Worm (Caenorhabditis elegans) whole organism, L4 larva: ENCODE data around the gene F17C11.2.

Source experiments
- D1046.2 ChIP-seq: fragments of 200-800 bp; sonication (Bioruptor generic); IDR thresholded peaks from 2 replicates; pipeline ENCODE4 v1.3.6; 2022; ENCODE audit warnings: missing genetic modification characterization, missing compliant biosample characterization
- aha-1 ChIP-seq: fragments of 150-350 bp; peaks from one replicate; lab custom pipeline; 2014; ENCODE audit warnings: missing biosample characterization, missing genetic modification characterization
- ceh-44 ChIP-seq: fragments of 200-800 bp; sonication (Bioruptor generic); IDR thresholded peaks from 2 replicates; pipeline ENCODE4 v1.3.6; 2022; ENCODE audit warnings: missing genetic modification reagents, missing genetic modification characterization, missing compliant biosample characterization
- dmd-9 ChIP-seq: fragments of 200-800 bp; sonication (Bioruptor generic); IDR thresholded peaks from 2 replicates; pipeline ENCODE4 v1.3.6; 2022; ENCODE audit warnings: missing genetic modification reagents, missing genetic modification characterization, missing compliant biosample characterization
- nhr-11 ChIP-seq: fragments of 150-350 bp; optimal IDR thresholded peaks from 2 replicates; lab custom pipeline; 2014; ENCODE audit warnings: missing biosample characterization, missing genetic modification characterization
- skn-1 ChIP-seq: fragments of 150-350 bp; optimal IDR thresholded peaks from 2 replicates; lab custom pipeline; 2014; ENCODE audit warnings: missing biosample characterization, missing genetic modification characterization
- vab-7 ChIP-seq: fragments of 200-800 bp; sonication (Bioruptor generic); IDR thresholded peaks from 2 replicates; pipeline ENCODE4 v1.3.6; 2022; ENCODE audit warnings: missing genetic modification reagents, missing genetic modification characterization, missing compliant biosample characterization
- zag-1 ChIP-seq: fragments of 150-350 bp; optimal IDR thresholded peaks from 2 replicates; lab custom pipeline; 2014; ENCODE audit warnings: missing biosample characterization, missing genetic modification characterization

- TF ChIP-seq nhr-11 (tag; lab: Kevin White, UChicago) (no peak), zag-1 (no peak), skn-1 (tag; lab: Kevin White, UChicago) (no peak), dmd-9 (GFP tag; lab: Robert Waterston, UW) (no peak), ceh-44 (no peak), vab-7 (GFP tag; lab: Robert Waterston, UW) (no peak), D1046.2 (GFP tag; lab: Robert Waterston, UW) (no peak), aha-1 (tag; lab: Kevin White, UChicago) (no peak)
These were observed 19.7 kb downstream of the F17C11.2 start for ce11 chrV:10967594-10968273.
